Fruit fly (Drosophila melanogaster) S2 (cell line): ENCODE results near the gene RpL24.

ENCODE experiments used
- CG8478 ChIP-seq: fragments of >200 bp; optimal IDR thresholded peaks from 2 replicates; lab custom pipeline; 2018
- CTCF ChIP-seq, 2 experiments: fragments of >200 bp; optimal IDR thresholded peaks; 2 replicates each; lab custom pipeline; 2018

The RpL24 gene

DNA sequence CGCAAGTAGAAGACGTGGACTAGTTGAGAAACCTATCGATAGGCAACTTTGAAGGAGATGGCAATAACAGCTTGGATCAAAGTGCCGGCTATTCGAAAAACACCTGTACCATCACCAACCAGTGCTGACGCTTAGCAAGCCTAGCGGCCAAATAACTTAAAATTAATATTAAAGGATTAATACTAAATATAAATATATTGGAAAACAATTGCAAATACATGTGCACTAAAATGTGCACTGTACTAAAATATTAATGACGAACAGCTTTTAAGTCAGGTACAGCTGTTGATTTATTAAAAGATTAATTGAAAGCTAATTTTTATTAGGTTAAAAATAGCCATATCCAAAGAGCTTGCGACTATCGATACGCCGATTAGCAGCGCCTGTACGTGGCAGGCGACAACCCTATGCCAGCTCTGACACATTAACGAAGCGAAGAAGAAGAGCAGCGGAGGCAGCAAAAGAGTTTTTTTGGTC is 16.4 kb downstream of the RpL24 start, which contains the start of the genes CG9302 and beta'COP:
Gene CG9302, minus strand, starts transcription at position 51 of the 477 bp plus-strand sequence.
Gene beta'COP, plus strand, starts transcription at position 415 of the 477 bp plus-strand sequence.
- TF ChIP-seq CTCF (optimal IDR thresholded peaks at IDR 0.05; lab: Kevin White, UChicago) (no peak), CG8478 (lab: Kevin White, UChicago) (no peak)

DNA sequence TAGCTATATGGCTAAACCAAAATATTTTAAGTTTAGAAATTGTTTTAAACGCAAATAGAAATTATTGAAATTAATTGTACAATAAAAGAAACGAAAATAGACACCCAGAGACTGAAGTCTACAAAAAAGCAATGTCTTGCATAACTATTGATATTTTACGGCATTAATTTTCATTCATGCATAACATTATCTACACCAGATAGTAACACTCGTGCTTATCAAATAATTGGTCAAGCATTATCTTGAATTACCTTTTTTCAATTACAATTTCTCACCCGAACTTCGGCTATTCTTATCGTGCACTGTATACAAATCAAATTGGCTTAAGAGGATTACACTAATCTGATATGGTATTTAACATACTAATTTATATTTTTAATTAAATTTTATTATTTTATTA is 18.8 kb downstream of the RpL24 start:
- TF ChIP-seq CG8478 (lab: Kevin White, UChicago) (no peak), CTCF (optimal IDR thresholded peaks at IDR 0.05; lab: Kevin White, UChicago) (no peak)

DNA sequence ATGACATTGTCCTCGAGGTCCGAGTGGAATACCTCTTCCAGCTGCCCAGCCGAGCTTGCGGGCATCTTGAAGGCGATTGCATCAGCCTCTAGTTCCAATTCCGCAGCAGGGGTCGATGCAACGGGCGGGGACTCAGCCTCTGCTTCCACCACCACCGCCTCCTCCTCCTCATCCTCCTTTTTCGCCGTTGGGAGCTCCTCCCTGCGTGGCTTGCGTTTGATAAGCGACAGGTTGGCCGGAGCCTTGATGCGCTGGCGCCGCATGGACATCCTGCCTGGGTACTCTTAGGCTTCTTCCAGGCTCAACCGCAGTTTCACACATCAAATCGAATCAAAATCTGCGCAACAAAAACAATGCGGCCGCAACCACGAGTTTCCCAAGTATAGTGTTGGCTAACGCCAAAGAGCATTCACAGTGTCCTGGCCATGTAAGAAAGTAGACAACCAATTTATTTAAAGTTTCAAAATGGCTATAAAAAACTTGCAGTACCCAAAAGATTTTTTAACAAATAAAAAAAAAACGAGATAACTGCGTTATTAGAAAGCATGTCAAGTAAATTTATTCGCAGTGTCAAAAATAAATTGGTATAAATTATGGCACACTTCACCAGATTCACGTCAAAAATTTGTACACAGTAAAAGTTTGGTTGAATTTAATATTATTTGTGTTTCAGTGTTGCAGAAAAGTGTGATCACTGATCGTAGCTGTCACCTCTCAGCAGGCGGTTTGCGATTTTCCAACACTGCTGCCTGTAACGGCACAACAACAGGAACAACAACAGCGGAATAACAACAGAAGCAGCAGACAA is 21.3 kb downstream of the RpL24 start, which contains the start of the genes Bdp1 and CG6565:
Gene Bdp1, minus strand, starts transcription at position 456 of the 808 bp plus-strand sequence.
Gene CG6565, plus strand, starts transcription at position 585 of the 808 bp plus-strand sequence.
- TF ChIP-seq CTCF (optimal IDR thresholded peaks at IDR 0.05; lab: Kevin White, UChicago) (no peak), CG8478 (lab: Kevin White, UChicago) (no peak)

DNA sequence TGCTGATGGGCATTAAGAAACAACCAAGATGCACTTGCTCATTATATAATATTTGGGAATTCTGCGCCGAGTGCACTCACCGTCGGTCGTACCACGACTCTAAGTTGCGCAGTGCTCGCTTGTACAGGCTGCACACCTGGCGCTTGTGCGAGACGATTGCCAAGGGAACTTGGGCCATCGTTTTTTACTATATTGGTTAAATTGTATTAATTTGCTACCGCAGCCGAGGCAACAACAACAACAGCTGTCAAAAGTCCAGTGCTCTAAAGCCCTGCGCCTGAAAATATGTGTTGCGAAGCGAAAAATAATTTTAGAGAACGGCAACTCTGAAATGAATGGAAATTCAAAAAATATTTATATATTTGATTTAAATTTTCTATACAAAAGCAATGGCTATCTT is 24.2 kb downstream of the RpL24 start, which contains the start of gene ND-B22:
Gene ND-B22, minus strand, starts transcription at position 349 of the 400 bp plus-strand sequence.
- TF ChIP-seq CG8478 (lab: Kevin White, UChicago) (no peak), CTCF (optimal IDR thresholded peaks at IDR 0.05; lab: Kevin White, UChicago) (no peak)

DNA sequence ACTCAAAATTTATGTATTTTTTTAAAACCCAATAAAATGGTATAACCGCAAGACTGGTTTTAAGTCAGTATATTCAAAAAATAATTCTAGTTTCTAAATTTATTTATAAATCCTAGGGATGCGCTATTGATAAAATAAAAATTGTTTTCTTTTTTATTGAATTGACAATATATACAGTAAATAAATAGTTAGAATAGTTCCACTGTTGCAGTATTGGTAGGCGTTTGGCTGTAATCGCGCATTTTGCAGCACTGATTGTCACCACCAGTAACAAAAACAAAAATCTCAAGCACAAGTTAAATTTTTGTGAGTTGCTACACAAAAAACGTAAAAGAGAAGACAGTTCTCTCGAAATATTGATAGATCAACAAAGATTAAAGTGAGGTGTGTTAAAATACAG is 26.0 kb downstream of the RpL24 start, which contains the start of gene CG31855:
Gene CG31855, plus strand, starts transcription at position 265 of the 400 bp plus-strand sequence.
- no peak for TF ChIP-seq CG8478 (lab: Kevin White, UChicago)
- TF ChIP-seq CTCF (optimal IDR thresholded peaks at IDR 0.05; lab: Kevin White, UChicago): no peak

DNA sequence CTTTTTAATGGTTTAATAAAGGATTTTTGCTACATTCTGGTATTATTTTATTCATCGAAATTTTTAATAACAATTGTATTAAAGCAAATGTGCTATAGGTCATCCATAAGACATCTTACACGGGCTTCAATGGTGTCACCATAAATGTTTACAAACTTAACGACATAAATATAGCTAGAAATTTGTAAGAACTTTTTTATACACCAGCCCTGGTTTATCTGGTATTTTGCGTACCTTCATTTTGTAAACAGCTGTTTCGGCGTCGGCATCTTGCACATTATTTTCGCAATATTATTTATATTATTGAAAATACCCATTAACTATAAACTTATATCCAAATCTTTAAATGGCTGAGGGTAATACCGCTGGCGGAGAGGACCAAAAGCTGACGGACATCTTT is 27.6 kb downstream of the RpL24 start, which contains the start of gene Tap42:
Gene Tap42, plus strand, starts transcription at position 240 of the 400 bp plus-strand sequence.
- TF ChIP-seq CG8478 (lab: Kevin White, UChicago): no peak
- TF ChIP-seq CTCF (optimal IDR thresholded peaks at IDR 0.05; lab: Kevin White, UChicago): no peak

DNA sequence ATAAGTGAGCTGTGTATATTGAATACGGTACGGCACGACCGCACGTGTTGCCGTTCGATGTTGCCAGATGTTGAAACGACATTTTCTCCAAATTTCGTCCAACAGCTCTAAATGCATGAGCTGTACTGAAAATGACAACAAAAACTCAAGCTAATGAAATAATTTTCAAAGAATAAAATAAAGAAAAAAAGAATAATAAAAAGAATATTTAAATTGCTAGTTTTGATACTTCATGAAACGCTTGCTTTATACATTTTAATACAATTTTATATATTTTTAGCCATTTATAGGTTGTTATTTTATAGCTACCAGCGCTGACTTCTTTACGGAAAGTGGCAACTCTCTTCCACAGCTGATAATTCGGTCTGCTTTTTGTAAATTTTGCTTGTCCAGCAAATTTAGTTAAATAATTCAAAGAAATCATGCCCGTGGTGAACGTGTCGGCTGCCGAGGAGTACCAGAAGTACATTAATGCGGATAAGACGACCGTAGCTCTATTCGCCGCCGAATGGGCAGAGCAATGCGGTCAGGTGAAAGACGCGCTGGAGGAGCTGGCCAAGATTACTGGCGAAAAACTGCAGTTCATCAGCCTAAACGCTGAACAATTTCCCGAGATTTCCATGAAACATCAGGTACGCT is 28.7 kb downstream of the RpL24 start, which contains the start of the genes Nnp-1 and Grx3:
Gene Nnp-1, minus strand, starts transcription at position 81 of the 639 bp plus-strand sequence.
Gene Grx3, plus strand, starts transcription at position 339 of the 639 bp plus-strand sequence.
- TF ChIP-seq CTCF (optimal IDR thresholded peaks at IDR 0.05; lab: Kevin White, UChicago) (no peak), CG8478 (lab: Kevin White, UChicago) (no peak)

DNA sequence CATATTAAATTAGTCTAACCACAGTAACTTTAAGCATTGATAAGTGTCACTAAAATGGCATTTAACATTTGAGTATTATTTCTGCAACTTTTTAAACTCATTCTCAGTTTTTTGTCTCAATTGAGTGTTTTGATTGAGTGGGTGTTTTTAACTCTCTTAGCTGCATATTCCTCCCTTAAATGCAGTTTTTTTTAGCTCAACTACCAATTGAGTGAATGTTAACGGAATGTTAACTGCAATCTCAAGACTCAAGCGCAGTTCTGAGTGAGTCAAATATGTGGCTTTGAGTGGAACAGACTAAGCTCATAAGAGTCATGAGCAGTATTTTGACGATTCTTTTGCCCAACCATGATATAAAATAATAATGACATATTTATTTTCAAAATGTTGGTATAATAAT is 32.0 kb downstream of the RpL24 start:
- TF ChIP-seq CTCF (optimal IDR thresholded peaks at IDR 0.05; lab: Kevin White, UChicago) (no peak), CG8478 (lab: Kevin White, UChicago) (no peak)

DNA sequence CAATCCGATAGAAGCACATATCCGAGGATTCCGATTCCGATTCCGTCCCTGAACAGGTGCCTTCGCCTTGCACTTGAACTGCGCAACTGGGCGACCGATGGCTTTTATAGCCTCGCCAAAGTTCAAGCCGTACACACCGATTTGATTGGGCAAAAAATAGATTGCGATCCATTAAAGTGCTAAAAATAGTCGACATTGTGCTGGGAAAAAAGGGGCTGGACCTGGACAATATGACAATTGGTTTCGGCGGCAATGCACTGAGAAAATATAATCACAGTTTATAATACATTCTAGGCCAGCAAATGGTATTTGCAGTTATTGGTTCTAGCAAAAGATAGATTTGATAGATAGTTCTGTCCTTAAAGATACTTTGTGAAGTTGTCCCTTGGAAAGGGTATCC is 33.5 kb downstream of the RpL24 start, which contains the start of gene CG9377:
Gene CG9377, minus strand, starts transcription at position 101 of the 400 bp plus-strand sequence.
- TF ChIP-seq CTCF (optimal IDR thresholded peaks at IDR 0.05; lab: Kevin White, UChicago): no peak
- no peak for TF ChIP-seq CG8478 (lab: Kevin White, UChicago)

DNA sequence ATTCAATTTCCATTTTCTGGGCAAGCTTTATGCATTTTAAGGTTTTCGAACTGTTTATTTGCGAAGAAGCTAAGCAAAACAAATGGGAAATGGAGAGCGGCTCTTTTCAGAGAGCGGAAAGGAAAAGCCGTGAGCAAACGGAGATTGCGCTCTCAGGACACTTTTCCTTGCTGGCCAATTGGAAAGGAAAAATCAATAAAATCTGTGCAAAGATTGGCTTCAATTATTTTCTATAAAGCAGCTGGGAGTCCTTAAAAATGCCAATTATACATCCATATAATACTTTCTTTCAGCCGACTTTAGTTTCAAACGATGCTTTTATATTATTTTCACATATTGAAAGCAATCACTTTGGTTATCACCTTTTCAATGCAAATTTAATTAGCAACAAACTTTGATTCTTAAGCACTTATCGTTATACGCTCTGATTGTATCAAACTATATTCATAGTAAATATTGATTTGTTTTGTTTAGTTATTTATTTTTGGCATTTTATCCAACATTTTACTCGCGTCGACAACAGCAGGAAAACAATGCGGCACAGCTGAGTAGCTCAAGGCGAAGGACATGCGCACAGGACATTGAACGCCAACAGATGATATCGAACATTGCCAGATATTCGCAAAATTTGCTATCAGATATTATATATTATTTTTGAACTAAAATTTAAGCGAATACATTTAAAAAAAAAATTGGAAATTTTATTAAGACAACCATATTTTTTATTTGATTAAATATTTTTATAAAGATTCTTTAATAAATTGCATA is 40.2 kb downstream of the RpL24 start, which contains the start of gene CG9395:
Gene CG9395, minus strand, starts transcription at position 494 of the 768 bp plus-strand sequence.
- no peak for TF ChIP-seq CTCF (optimal IDR thresholded peaks at IDR 0.05; lab: Kevin White, UChicago)
- no peak for TF ChIP-seq CG8478 (lab: Kevin White, UChicago)

DNA sequence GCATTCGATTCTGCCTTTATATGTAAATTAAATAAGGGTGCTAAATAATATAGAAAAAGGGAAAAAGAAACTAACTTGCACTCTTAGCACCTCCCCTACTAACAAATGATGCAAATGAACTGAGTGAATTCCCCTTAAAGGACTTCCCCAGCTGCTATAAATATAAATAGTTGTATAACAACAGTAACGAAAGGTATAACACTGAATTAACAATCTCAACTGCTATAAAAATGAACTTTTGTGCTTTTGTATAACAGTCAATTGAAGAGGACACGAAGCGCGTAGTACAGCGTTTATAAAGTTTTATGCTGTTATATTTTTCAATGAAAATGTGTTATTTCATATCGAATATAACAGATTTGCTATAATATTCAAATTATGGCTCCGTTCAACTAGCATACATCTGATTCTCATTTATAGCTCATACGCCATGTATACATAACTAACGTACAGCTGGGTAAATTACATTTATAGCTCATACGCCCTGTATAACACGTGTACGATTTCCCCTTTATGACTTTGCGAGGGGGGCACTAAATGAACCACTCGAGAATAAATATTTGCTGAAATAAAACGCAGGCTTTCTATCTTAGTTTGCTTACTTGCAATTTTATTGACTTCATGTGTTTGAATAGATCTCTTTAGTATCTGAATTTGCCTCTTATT is 45.6 kb downstream of the RpL24 start:
- TF ChIP-seq CTCF (optimal IDR thresholded peaks at IDR 0.05; lab: Kevin White, UChicago) (no peak), CG8478 (lab: Kevin White, UChicago) (no peak)

DNA sequence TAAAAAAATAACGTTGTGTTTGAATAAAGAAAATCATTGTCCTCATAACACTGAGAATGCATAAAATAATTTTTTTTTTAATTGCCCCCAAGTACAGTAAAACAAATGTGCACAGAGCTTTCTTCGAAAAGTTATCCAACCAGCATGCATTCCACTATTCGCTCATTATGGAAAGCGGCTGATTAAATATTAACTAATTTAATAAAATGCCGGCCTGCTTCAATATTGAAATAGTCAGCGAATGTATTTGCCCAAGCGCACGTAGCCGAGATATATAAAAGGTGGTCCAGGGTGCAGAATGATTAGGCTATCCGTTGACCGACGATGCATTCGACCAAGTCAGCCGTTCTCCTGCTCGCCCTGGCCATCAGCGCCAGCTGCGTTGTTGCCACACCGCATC is 47.5 kb downstream of the RpL24 start, which contains the start of gene CG16826:
Gene CG16826, plus strand, starts transcription at position 301 of the 400 bp plus-strand sequence.
- TF ChIP-seq CG8478 (lab: Kevin White, UChicago) (no peak), CTCF (optimal IDR thresholded peaks at IDR 0.05; lab: Kevin White, UChicago) (no peak)
